Worm (Caenorhabditis elegans): ENCODE measurements around the gene C55A1.4.

DNA sequence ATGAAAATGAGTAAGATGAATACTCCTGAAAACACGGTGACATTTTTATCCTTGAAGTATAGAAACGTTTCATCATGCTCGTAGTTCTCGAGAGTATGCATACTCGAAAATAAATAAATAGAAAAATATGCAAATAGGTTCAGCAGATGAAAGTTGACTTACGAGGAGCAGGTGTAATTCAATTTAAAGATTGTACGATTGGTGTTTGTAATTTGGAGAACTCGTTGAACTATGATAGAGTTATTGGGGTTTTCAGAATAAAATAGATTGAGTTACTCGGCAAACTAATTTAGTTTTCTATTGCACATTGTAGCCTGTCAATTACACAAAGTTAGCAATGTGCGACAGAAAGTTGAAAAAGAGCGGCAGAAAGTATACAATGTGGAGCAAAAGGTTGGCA is 4.2 kb downstream of the C55A1.4 start, which contains the start of gene srz-44:
- no peak for TF ChIP-seq lin-13 (GFP tag; optimal IDR thresholded peaks at IDR 0.05)
- no peak for TF ChIP-seq nhr-237 (tag; optimal IDR thresholded peaks at IDR 0.05)
- no peak for TF ChIP-seq hif-1 (tag; optimal IDR thresholded peaks at IDR 0.05)
- no peak for TF ChIP-seq snpc-1.2 (GFP tag; IDR thresholded peaks at IDR 0.05)
- TF ChIP-seq nhr-102 (tag; optimal IDR thresholded peaks at IDR 0.05) = no peak
- TF ChIP-seq jun-1 (tag; optimal IDR thresholded peaks at IDR 0.05) = no peak
- TF ChIP-seq lir-3 (tag; optimal IDR thresholded peaks at IDR 0.05) = no peak
- TF ChIP-seq fos-1 (tag; optimal IDR thresholded peaks at IDR 0.05) = no peak
- TF ChIP-seq zag-1 (tag; optimal IDR thresholded peaks at IDR 0.05) = no peak
- no peak for TF ChIP-seq pqm-1 (tag; optimal IDR thresholded peaks at IDR 0.05)
- no peak for TF ChIP-seq unc-130 (GFP tag; optimal IDR thresholded peaks at IDR 0.05)
- TF ChIP-seq nhr-111 (GFP tag; optimal IDR thresholded peaks at IDR 0.05) = no peak
